Fruit fly (Drosophila melanogaster) whole organism, pupa: ENCODE measurements around the gene CG15446.

ENCODE experiments used
- CG9948 ChIP-seq: fragments of 200-800 bp; sonication (Bioruptor generic); optimal IDR thresholded peaks from 2 replicates; lab custom pipeline; 2018; ENCODE audit warnings: missing biosample characterization, mild to moderate bottlenecking, missing genetic modification characterization, moderate library complexity
- EcR ChIP-seq: fragments of 200-800 bp; sonication (Bioruptor generic); optimal IDR thresholded peaks from 3 replicates; lab custom pipeline; 2019; ENCODE audit warnings: missing biosample characterization, missing genetic modification characterization, mild to moderate bottlenecking, moderate library complexity, missing genetic modification reagents
- Snoo ChIP-seq: fragments of 200-800 bp; sonication (Bioruptor generic); optimal IDR thresholded peaks from 3 replicates; lab custom pipeline; 2017; ENCODE audit warnings: missing biosample characterization, mild to moderate bottlenecking, missing genetic modification characterization, inconsistent platforms

DNA sequence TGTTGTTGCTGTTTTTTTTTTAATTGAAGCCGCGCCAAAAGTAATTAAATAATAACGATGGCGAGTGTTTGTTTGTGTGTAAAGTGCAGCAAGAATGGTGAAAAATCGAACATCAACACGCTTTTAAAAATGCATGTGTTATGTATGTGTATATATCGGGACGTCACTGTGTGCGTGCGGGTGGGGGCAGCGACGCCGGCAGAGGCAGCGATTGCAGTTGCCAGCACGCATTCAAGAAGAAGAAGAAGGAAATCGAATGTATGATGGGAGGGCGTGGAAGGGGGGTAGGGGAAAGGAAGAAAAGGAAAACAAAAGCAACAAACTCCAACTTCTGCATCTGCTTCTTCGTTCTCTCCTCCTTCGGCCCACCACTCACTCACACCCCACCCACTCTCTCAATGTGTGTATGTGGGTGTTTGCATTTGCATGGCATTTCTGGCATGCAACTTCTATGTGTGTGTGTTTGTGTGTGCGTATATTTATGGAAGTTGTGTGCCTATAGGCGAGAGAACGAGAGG lies 47.0 kb downstream of the CG15446 start:
- TF ChIP-seq EcR (GFP tag; lab: Kevin White, UChicago) (peak; percentile 64), Snoo (tag; lab: Kevin White, UChicago) (no peak), CG9948 (tag; lab: Kevin White, UChicago) (no peak)
